Worm (Caenorhabditis elegans) whole organism, midembryonic: Measurements from ENCODE around the gene suds-3.

ENCODE experiments used
- T22C8.4 ChIP-seq: fragments of 200-800 bp; sonication (Bioruptor generic); IDR thresholded peaks from 2 replicates; pipeline ENCODE4 v1.3.6; 2022; ENCODE audit warnings: missing genetic modification characterization, missing compliant biosample characterization
- klf-2 ChIP-seq: fragments of 200-800 bp; sonication (Bioruptor generic); conservative IDR thresholded peaks from 2 replicates; pipeline ENCODE4 v1.3.6; 2022; ENCODE audit warnings: missing genetic modification reagents, missing genetic modification characterization, missing compliant biosample characterization
- med-1 ChIP-seq: sonication (generic microtip); optimal IDR thresholded peaks from 2 replicates; lab custom pipeline; 2017; ENCODE audit warnings: missing genetic modification characterization, mild to moderate bottlenecking, missing compliant biosample characterization, antibody characterized with exemption, missing genetic modification reagents; ENCODE audit not compliant: insufficient read depth
- ref-1 ChIP-seq: fragments of 200-800 bp; sonication (Bioruptor generic); conservative IDR thresholded peaks from 2 replicates; pipeline ENCODE4 v1.3.6; 2022; ENCODE audit warnings: missing genetic modification reagents, missing genetic modification characterization, missing compliant biosample characterization
- tab-1 ChIP-seq: fragments of 200-800 bp; sonication (Bioruptor generic); IDR thresholded peaks from 2 replicates; pipeline ENCODE4 v1.3.6; 2022; ENCODE audit warnings: missing genetic modification characterization, missing compliant biosample characterization
- ztf-23 ChIP-seq: fragments of 200-800 bp; sonication (Bioruptor generic); IDR thresholded peaks from 2 replicates; pipeline ENCODE4 v1.3.6; 2022; ENCODE audit warnings: missing genetic modification reagents, missing genetic modification characterization, missing compliant biosample characterization

ce11 chrV:9952396-9952795 is 21.6 kb downstream of the suds-3 start, which contains the start of gene mam-5:
- TF ChIP-seq ref-1 (no peak), med-1 (GFP tag; lab: Kevin White, UChicago) (no peak), T22C8.4 (GFP tag; lab: Robert Waterston, UW) (no peak), ztf-23 (no peak), tab-1 (GFP tag; lab: Robert Waterston, UW) (no peak), klf-2 (GFP tag; lab: Robert Waterston, UW) (no peak)
